Worm (Caenorhabditis elegans) whole organism, dauer: ENCODE data around the gene fbxa-51.

Source experiments
- unc-62 ChIP-seq: sonication (generic microtip); optimal IDR thresholded peaks from 2 replicates; lab custom pipeline; 2017; ENCODE audit warnings: missing biosample characterization, missing genetic modification reagents, missing genetic modification characterization

fbxa-51 gene

ce11 chrIII:961948-962347 is at the start of gene fbxa-51:
Gene fbxa-51 (plus strand): TSS chrIII:962269.
- TF ChIP-seq unc-62 (GFP tag; lab: Kevin White, UChicago), result no peak

ce11 chrIII:916897-917296 is 45.2 kb upstream of the fbxa-51 start, which contains the start of gene idpp-13:
Gene idpp-13 (minus strand): TSS chrIII:916997.
- TF ChIP-seq unc-62 (GFP tag; lab: Kevin White, UChicago), result no peak

ce11 chrIII:919322-919721 is 42.7 kb upstream of the fbxa-51 start, which contains the start of gene F23H11.7:
Gene F23H11.7 (minus strand): TSS chrIII:919422.
- TF ChIP-seq unc-62 (GFP tag; lab: Kevin White, UChicago), result no peak

- TF ChIP-seq unc-62 (GFP tag; lab: Kevin White, UChicago), result no peak
Observed at ce11 chrIII:926216-926615, 35.9 kb upstream of the fbxa-51 start, which contains the start of gene pef-1. Gene pef-1 (minus strand): TSS chrIII:926316.

ce11 chrIII:936037-936507 is 26.0 kb upstream of the fbxa-51 start, which contains the start of gene fbxa-55:
Gene fbxa-55 (minus strand): TSS chrIII:936087.
- no peak for TF ChIP-seq unc-62 (GFP tag; lab: Kevin White, UChicago)

- TF ChIP-seq unc-62 (GFP tag; lab: Kevin White, UChicago), result no peak
Observed at ce11 chrIII:937961-938360, 24.1 kb upstream of the fbxa-51 start, which contains the start of gene fbxa-56. Gene fbxa-56 (minus strand): TSS chrIII:938061.

ce11 chrIII:938569-938968 is 23.5 kb upstream of the fbxa-51 start, which contains the start of gene fbxa-22:
Gene fbxa-22 (plus strand): TSS chrIII:938869.
- TF ChIP-seq unc-62 (GFP tag; lab: Kevin White, UChicago), result no peak

ce11 chrIII:941958-942357 is 20.1 kb upstream of the fbxa-51 start:
- no peak for TF ChIP-seq unc-62 (GFP tag; lab: Kevin White, UChicago)

ce11 chrIII:943426-943927 is 18.6 kb upstream of the fbxa-51 start, which contains the start of gene fbxa-59:
Gene fbxa-59 (minus strand): TSS chrIII:943476.
- no peak for TF ChIP-seq unc-62 (GFP tag; lab: Kevin White, UChicago)

- TF ChIP-seq unc-62 (GFP tag; lab: Kevin White, UChicago), result no peak
Observed at ce11 chrIII:946250-946725, 15.8 kb upstream of the fbxa-51 start, which contains the start of gene fbxa-60. Gene fbxa-60 (minus strand): TSS chrIII:946300.

ce11 chrIII:950472-950871 is 11.6 kb upstream of the fbxa-51 start, which contains the start of the genes fbxa-67 and fbxa-11:
Gene fbxa-67 (minus strand): TSS chrIII:950670.
Gene fbxa-11 (plus strand): TSS chrIII:950869.
- TF ChIP-seq unc-62 (GFP tag; lab: Kevin White, UChicago), result no peak

- TF ChIP-seq unc-62 (GFP tag; lab: Kevin White, UChicago), result no peak
Observed at ce11 chrIII:952184-952583, 9.9 kb upstream of the fbxa-51 start, which contains the start of gene fbxa-10. Gene fbxa-10 (plus strand): TSS chrIII:952390.

- no peak for TF ChIP-seq unc-62 (GFP tag; lab: Kevin White, UChicago)
Observed at ce11 chrIII:954553-954952, 7.5 kb upstream of the fbxa-51 start, which contains the start of the genes T12B5.15 and T12B5.14. Gene T12B5.15 (minus strand): TSS chrIII:954653. Gene T12B5.14 (plus strand): TSS chrIII:954873.

- no peak for TF ChIP-seq unc-62 (GFP tag; lab: Kevin White, UChicago)
Observed at ce11 chrIII:955981-956380, 6.1 kb upstream of the fbxa-51 start, which contains the start of gene fbxa-54. Gene fbxa-54 (plus strand): TSS chrIII:956334.

ce11 chrIII:964637-965036 is 2.6 kb downstream of the fbxa-51 start:
- no peak for TF ChIP-seq unc-62 (GFP tag; lab: Kevin White, UChicago)

ce11 chrIII:966259-966658 is 4.2 kb downstream of the fbxa-51 start:
- no peak for TF ChIP-seq unc-62 (GFP tag; lab: Kevin White, UChicago)
